Worm (Caenorhabditis elegans) whole organism, early embryonic: ENCODE data around the gene phat-6.

Source experiments
- B0310.2 ChIP-seq: sonication (generic microtip); optimal IDR thresholded peaks from 2 replicates; lab custom pipeline; 2016; ENCODE audit warnings: mild to moderate bottlenecking, missing genetic modification characterization, missing compliant biosample characterization
- F13C5.2 ChIP-seq: sonication (generic microtip); optimal IDR thresholded peaks from 2 replicates; lab custom pipeline; 2017; ENCODE audit warnings: mild to moderate bottlenecking, missing genetic modification characterization, inconsistent platforms, missing compliant biosample characterization
- aly-1 ChIP-seq: sonication (generic microtip); optimal IDR thresholded peaks from 2 replicates; lab custom pipeline; 2016; ENCODE audit warnings: missing genetic modification characterization, missing compliant biosample characterization
- ama-1 ChIP-seq: fragments of 150-350 bp; optimal IDR thresholded peaks from 2 replicates; lab custom pipeline; 2014
- ceh-13 ChIP-seq: fragments of 200-800 bp; sonication (Bioruptor generic); optimal IDR thresholded peaks from 2 replicates; lab custom pipeline; 2018; ENCODE audit warnings: mild to moderate bottlenecking, missing genetic modification characterization, missing compliant biosample characterization
- ceh-36 ChIP-seq: sonication (generic microtip); optimal IDR thresholded peaks from 2 replicates; lab custom pipeline; 2016; ENCODE audit warnings: missing genetic modification characterization, inconsistent platforms, missing compliant biosample characterization
- ets-7 ChIP-seq: sonication (generic microtip); optimal IDR thresholded peaks from 2 replicates; lab custom pipeline; 2016; ENCODE audit warnings: missing genotype, missing genetic modification characterization, missing compliant biosample characterization
- flt-1 ChIP-seq: fragments of 200-800 bp; sonication (Bioruptor generic); IDR thresholded peaks from 2 replicates; pipeline ENCODE4 v1.3.6; 2022; ENCODE audit warnings: missing genetic modification characterization, missing compliant biosample characterization
- hmbx-1 ChIP-seq: sonication (generic microtip); optimal IDR thresholded peaks from 2 replicates; lab custom pipeline; 2016; ENCODE audit warnings: mild to moderate bottlenecking, missing genetic modification characterization, missing compliant biosample characterization
- hmg-4 ChIP-seq: fragments of 200-800 bp; sonication (Bioruptor generic); optimal IDR thresholded peaks from 2 replicates; lab custom pipeline; 2018; ENCODE audit warnings: mild to moderate bottlenecking, missing genetic modification characterization, missing compliant biosample characterization
- hnd-1 ChIP-seq: sonication (generic microtip); optimal IDR thresholded peaks from 2 replicates; lab custom pipeline; 2016; ENCODE audit warnings: missing genetic modification characterization, missing compliant biosample characterization
- pes-1 ChIP-seq: fragments of 200-800 bp; sonication (Bioruptor generic); IDR thresholded peaks from 2 replicates; pipeline ENCODE4 v1.3.6; 2022; ENCODE audit warnings: missing genetic modification reagents, missing genetic modification characterization, missing compliant biosample characterization
- scrt-1 ChIP-seq: fragments of 200-800 bp; sonication (Bioruptor generic); IDR thresholded peaks from 2 replicates; pipeline ENCODE4 v1.3.6; 2022; ENCODE audit warnings: missing genetic modification characterization, missing compliant biosample characterization
- sea-1 ChIP-seq: fragments of 200-800 bp; sonication (Bioruptor generic); conservative IDR thresholded peaks from 2 replicates; pipeline ENCODE4 v1.3.6; 2022; ENCODE audit warnings: missing genetic modification characterization, missing compliant biosample characterization
- tbx-11 ChIP-seq: fragments of 200-800 bp; sonication (Bioruptor generic); IDR thresholded peaks from 2 replicates; pipeline ENCODE4 v1.3.6; 2022; ENCODE audit warnings: missing genetic modification characterization, missing compliant biosample characterization
- tbx-37 ChIP-seq: fragments of 200-800 bp; sonication (Bioruptor generic); conservative IDR thresholded peaks from 2 replicates; pipeline ENCODE4 v1.3.6; 2022; ENCODE audit warnings: missing genetic modification reagents, missing genetic modification characterization, missing compliant biosample characterization
- tra-4 ChIP-seq: sonication (generic microtip); optimal IDR thresholded peaks from 2 replicates; lab custom pipeline; 2017; ENCODE audit warnings: missing genetic modification characterization, missing compliant biosample characterization

phat-6 gene

DNA sequence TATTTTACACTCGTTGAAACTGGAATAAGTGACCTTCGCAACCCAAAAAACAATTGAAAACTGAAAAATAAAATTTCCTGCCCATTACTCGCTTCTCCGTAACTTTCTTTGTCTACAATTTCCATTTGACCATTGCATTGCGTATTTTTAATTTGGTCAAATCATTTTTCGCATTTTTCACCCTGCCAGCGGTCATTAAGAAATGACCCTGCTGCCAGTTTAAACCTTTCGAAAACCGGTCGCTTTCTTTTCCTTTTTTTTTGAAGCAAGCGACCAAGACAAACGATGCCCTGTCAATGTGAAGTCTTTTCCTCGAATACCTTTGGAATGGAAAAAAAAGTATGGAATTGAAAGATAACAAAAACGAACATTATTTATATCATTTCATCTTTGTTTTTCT, 33.3 kb downstream of the phat-6 start:
- TF ChIP-seq hnd-1 (no peak), ceh-36 (tag; lab: Kevin White, UChicago) (no peak), tbx-11 (no peak), ama-1 (no peak)

- TF ChIP-seq tra-4 (tag; lab: Kevin White, UChicago): no peak
- TF ChIP-seq aly-1: no peak
- TF ChIP-seq pes-1 (GFP tag; lab: Robert Waterston, UW): 0 out of 2 replicates have a peak, but pooled peaks have one; percentile 30
- TF ChIP-seq ets-7 (tag; lab: Kevin White, UChicago): no peak
Observed at ce11 chrX:15159362-15159761, 34.8 kb downstream of the phat-6 start.

- no peak for TF ChIP-seq tra-4 (tag; lab: Kevin White, UChicago)
- TF ChIP-seq ceh-36 (tag; lab: Kevin White, UChicago): no peak
- TF ChIP-seq aly-1: no peak
- no peak for TF ChIP-seq tbx-11
- no peak for TF ChIP-seq tbx-37 (GFP tag; lab: Robert Waterston, UW)
- no peak for TF ChIP-seq ama-1
Observed at ce11 chrX:15158699-15159312, 35.4 kb downstream of the phat-6 start, which contains the start of gene C11G10.1. Gene C11G10.1 (minus strand): TSS chrX:15158749.

DNA sequence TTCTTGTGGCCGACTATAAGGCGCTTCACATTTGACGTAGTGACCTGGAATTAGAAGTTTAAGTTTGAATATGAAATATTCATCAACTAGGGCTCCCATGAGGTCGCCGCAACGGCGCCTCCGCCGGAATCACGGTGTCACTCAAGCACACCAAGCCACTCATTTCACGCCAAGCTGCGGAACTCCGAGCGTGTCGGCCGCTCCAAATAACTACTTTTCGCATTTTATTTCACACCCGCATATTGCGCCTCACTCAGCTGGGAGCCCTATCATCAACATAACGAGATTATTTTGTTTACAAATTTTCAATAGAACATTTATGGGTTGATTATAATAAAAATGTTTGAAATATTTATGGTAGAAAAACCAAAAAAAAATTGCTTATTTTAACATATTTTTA, 36.3 kb downstream of the phat-6 start:
- TF ChIP-seq B0310.2 (tag; lab: Kevin White, UChicago) (no peak), pes-1 (GFP tag; lab: Robert Waterston, UW) (no peak), tbx-11 (no peak), sea-1 (GFP tag; lab: Robert Waterston, UW) (no peak), hmg-4 (no peak), ama-1 (no peak), aly-1 (no peak), ets-7 (tag; lab: Kevin White, UChicago) (no peak), scrt-1 (GFP tag; lab: Robert Waterston, UW) (no peak), F13C5.2 (tag; lab: Kevin White, UChicago) (no peak), hmbx-1 (tag; lab: Kevin White, UChicago) (no peak)

- TF ChIP-seq pes-1 (GFP tag; lab: Robert Waterston, UW) (no peak), ceh-13 (GFP tag; lab: Kevin White, UChicago) (no peak), tra-4 (tag; lab: Kevin White, UChicago) (no peak), ceh-36 (tag; lab: Kevin White, UChicago) (no peak), tbx-37 (GFP tag; lab: Robert Waterston, UW) (no peak), sea-1 (GFP tag; lab: Robert Waterston, UW) (no peak), tbx-11 (no peak), ets-7 (tag; lab: Kevin White, UChicago) (no peak), F13C5.2 (tag; lab: Kevin White, UChicago) (no peak), hmbx-1 (tag; lab: Kevin White, UChicago) (no peak), ama-1 (no peak), hmg-4 (no peak), scrt-1 (GFP tag; lab: Robert Waterston, UW) (no peak), aly-1 (no peak)
Observed at ce11 chrX:15155054-15155453, 39.1 kb downstream of the phat-6 start.

- TF ChIP-seq ceh-36 (tag; lab: Kevin White, UChicago) (no peak), hnd-1 (no peak), flt-1 (GFP tag; lab: Robert Waterston, UW) (no peak), ceh-13 (GFP tag; lab: Kevin White, UChicago) (no peak), sea-1 (GFP tag; lab: Robert Waterston, UW) (no peak), tbx-37 (GFP tag; lab: Robert Waterston, UW) (no peak), scrt-1 (GFP tag; lab: Robert Waterston, UW) (no peak)
Observed at ce11 chrX:15148831-15149230, 45.4 kb downstream of the phat-6 start.

DNA sequence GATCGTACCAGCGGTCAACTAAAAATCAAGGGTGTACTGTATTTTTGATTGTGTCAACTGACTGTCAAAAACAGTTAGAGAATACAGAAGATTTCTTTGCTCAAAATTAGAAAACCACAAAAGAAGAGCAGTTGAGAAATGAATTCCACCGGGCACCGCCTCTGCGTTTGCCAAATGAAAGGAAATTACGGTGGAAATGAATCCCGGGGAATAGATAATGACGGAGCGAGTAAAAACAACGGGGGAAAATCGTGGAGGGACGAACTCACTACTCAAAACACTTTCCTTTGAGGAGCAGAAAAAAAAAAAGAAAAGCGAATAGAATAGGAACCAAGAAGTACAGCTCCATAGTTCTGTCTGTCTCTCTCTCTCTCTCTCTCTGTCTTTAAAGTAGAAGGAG, 45.8 kb downstream of the phat-6 start:
- TF ChIP-seq ama-1: no peak
- TF ChIP-seq ceh-36 (tag; lab: Kevin White, UChicago): no peak
- no peak for TF ChIP-seq flt-1 (GFP tag; lab: Robert Waterston, UW)
- no peak for TF ChIP-seq hnd-1
- TF ChIP-seq tbx-37 (GFP tag; lab: Robert Waterston, UW): no peak
- TF ChIP-seq scrt-1 (GFP tag; lab: Robert Waterston, UW): no peak
- TF ChIP-seq sea-1 (GFP tag; lab: Robert Waterston, UW): no peak
- TF ChIP-seq ets-7 (tag; lab: Kevin White, UChicago): no peak
- TF ChIP-seq hmg-4: no peak
- no peak for TF ChIP-seq tra-4 (tag; lab: Kevin White, UChicago)
- TF ChIP-seq F13C5.2 (tag; lab: Kevin White, UChicago): no peak

- no peak for TF ChIP-seq scrt-1 (GFP tag; lab: Robert Waterston, UW)
- TF ChIP-seq hmbx-1 (tag; lab: Kevin White, UChicago): no peak
- TF ChIP-seq sea-1 (GFP tag; lab: Robert Waterston, UW): no peak
- no peak for TF ChIP-seq aly-1
- TF ChIP-seq ceh-36 (tag; lab: Kevin White, UChicago): no peak
- TF ChIP-seq tbx-11: no peak
- TF ChIP-seq tbx-37 (GFP tag; lab: Robert Waterston, UW): no peak
- no peak for TF ChIP-seq tra-4 (tag; lab: Kevin White, UChicago)
- no peak for TF ChIP-seq ama-1
- no peak for TF ChIP-seq B0310.2 (tag; lab: Kevin White, UChicago)
- no peak for TF ChIP-seq F13C5.2 (tag; lab: Kevin White, UChicago)
- TF ChIP-seq ceh-13 (GFP tag; lab: Kevin White, UChicago): no peak
- TF ChIP-seq flt-1 (GFP tag; lab: Robert Waterston, UW): no peak
- no peak for TF ChIP-seq ets-7 (tag; lab: Kevin White, UChicago)
- TF ChIP-seq hnd-1: no peak
- TF ChIP-seq pes-1 (GFP tag; lab: Robert Waterston, UW): no peak
- no peak for TF ChIP-seq hmg-4
Observed at ce11 chrX:15147640-15148039, 46.5 kb downstream of the phat-6 start, which contains the start of gene unc-7. Gene unc-7 (minus strand): TSS chrX:15147740.
